Fruit fly (Drosophila melanogaster) whole organism, adult: ENCODE results near the gene Act87E.
A peak's percentile ranks its signal among the peaks of the same experiment; 100 is the strongest.

Source experiments
- CG11617 ChIP-seq: fragments of 200-800 bp; sonication (Bioruptor generic); optimal IDR thresholded peaks from 2 replicates; lab custom pipeline; 2017; ENCODE audit warnings: mild to moderate bottlenecking, missing biosample characterization, missing genetic modification reagents, missing genetic modification characterization
- CG1620 ChIP-seq: fragments of 200-800 bp; sonication (Bioruptor generic); optimal IDR thresholded peaks from 2 replicates; lab custom pipeline; 2016; ENCODE audit warnings: missing biosample characterization, missing genetic modification characterization
- CG5204 ChIP-seq: fragments of 200-800 bp; sonication (Bioruptor generic); optimal IDR thresholded peaks from 2 replicates; lab custom pipeline; 2016; ENCODE audit warnings: missing biosample characterization, missing genetic modification characterization
- CG7101 ChIP-seq: fragments of 200-800 bp; sonication (Bioruptor generic); optimal IDR thresholded peaks from 2 replicates; lab custom pipeline; 2018; ENCODE audit warnings: missing biosample characterization, mild to moderate bottlenecking, missing genetic modification characterization, moderate library complexity
- Clk ChIP-seq: fragments of 200-800 bp; sonication (Bioruptor generic); optimal IDR thresholded peaks from 2 replicates; lab custom pipeline; 2017; ENCODE audit warnings: missing biosample characterization, missing genetic modification characterization
- Crg-1 ChIP-seq: fragments of 200-800 bp; sonication (Bioruptor generic); optimal IDR thresholded peaks from 2 replicates; lab custom pipeline; 2016; ENCODE audit warnings: missing biosample characterization, missing genetic modification characterization
- cnc ChIP-seq, 2 experiments: fragments of >200 bp; optimal IDR thresholded peaks; 2 replicates each; lab custom pipeline; 2017
- kay ChIP-seq: fragments of 200-800 bp; sonication (Bioruptor generic); peaks from one replicate; lab custom pipeline; 2016; ENCODE audit warnings: missing biosample characterization, missing genetic modification characterization, borderline replicate concordance
- ovo ChIP-seq: fragments of 200-800 bp; sonication (Bioruptor generic); optimal IDR thresholded peaks from 2 replicates; lab custom pipeline; 2016; ENCODE audit warnings: missing biosample characterization, missing genetic modification characterization
- tj ChIP-seq: fragments of 200-800 bp; sonication (Bioruptor generic); optimal IDR thresholded peaks from 3 replicates; lab custom pipeline; 2017; ENCODE audit warnings: missing biosample characterization, mild to moderate bottlenecking, missing genetic modification characterization, moderate library complexity
- toe ChIP-seq: fragments of 200-800 bp; sonication (Bioruptor generic); optimal IDR thresholded peaks from 2 replicates; lab custom pipeline; 2016; ENCODE audit warnings: missing biosample characterization, missing genetic modification characterization

dm6 chr3R:13401722-13402296 is 24.0 kb upstream of the Act87E start, which contains the start of gene GILT1:
- TF ChIP-seq CG7101 (tag; lab: Kevin White, UChicago) (peak; percentile 12), CG11617 (GFP tag; lab: Kevin White, UChicago) (no peak), ovo (peak; percentile 44), tj (GFP tag; lab: Kevin White, UChicago) (peak; percentile 1), CG1620 (no peak), kay (GFP tag; lab: Kevin White, UChicago) (peak; percentile 69), cnc (optimal IDR thresholded peaks at IDR 0.05; lab: Kevin White, UChicago) (no peak), CG5204 (GFP tag; lab: Kevin White, UChicago) (no peak), Crg-1 (GFP tag; lab: Kevin White, UChicago) (no peak), Clk (no peak), toe (GFP tag; lab: Kevin White, UChicago) (no peak)
